Worm (Caenorhabditis elegans) whole organism, L4/young adult: ENCODE data around the gene R05D3.3.

Experiments used
- W03F9.2 ChIP-seq: fragments of 150-350 bp; optimal IDR thresholded peaks from 2 replicates; lab custom pipeline; 2014; ENCODE audit warnings: missing biosample characterization, missing genetic modification characterization
- him-1 ChIP-seq: sonication (generic microtip); optimal IDR thresholded peaks from 2 replicates; lab custom pipeline; 2016; ENCODE audit warnings: missing genotype, missing genetic modification reagents, missing genetic modification characterization, missing compliant biosample characterization

- TF ChIP-seq him-1 (tag; lab: Kevin White, UChicago) = no peak
- no peak for TF ChIP-seq W03F9.2 (tag; lab: Kevin White, UChicago)
Observed at ce11 chrIII:8411976-8412375, 48.2 kb downstream of the R05D3.3 start.
